Worm (Caenorhabditis elegans) whole organism, young adult: ENCODE measurements around the gene rps-22.
A peak's percentile ranks its signal among the peaks of the same experiment; 100 is the strongest.

Experiments used
- B0336.3 ChIP-seq: fragments of 200-800 bp; sonication (Bioruptor generic); IDR thresholded peaks from 2 replicates; pipeline ENCODE4 v1.3.6; 2022; ENCODE audit warnings: missing genetic modification characterization, missing compliant biosample characterization
- F22D6.2 ChIP-seq: sonication (generic microtip); optimal IDR thresholded peaks from 2 replicates; lab custom pipeline; 2016; ENCODE audit warnings: mild to moderate bottlenecking, missing genetic modification characterization, missing compliant biosample characterization
- F52B5.7 ChIP-seq: sonication (generic microtip); optimal IDR thresholded peaks from 2 replicates; lab custom pipeline; 2016; ENCODE audit warnings: mild to moderate bottlenecking, missing genetic modification characterization, missing compliant biosample characterization
- K12H6.12 ChIP-seq: fragments of 200-800 bp; sonication (Bioruptor generic); optimal IDR thresholded peaks from 2 replicates; lab custom pipeline; 2018; ENCODE audit warnings: mild to moderate bottlenecking, missing genetic modification characterization, missing compliant biosample characterization
- T07F8.4 ChIP-seq: sonication (generic microtip); optimal IDR thresholded peaks from 2 replicates; lab custom pipeline; 2016; ENCODE audit warnings: mild to moderate bottlenecking, missing genetic modification characterization, moderate library complexity, missing compliant biosample characterization
- Y53F4B.3 ChIP-seq: fragments of 200-800 bp; sonication (Bioruptor generic); IDR thresholded peaks from 2 replicates; pipeline ENCODE4 v1.3.6; 2022; ENCODE audit warnings: missing genetic modification reagents, missing genetic modification characterization, missing compliant biosample characterization
- Y56A3A.18 ChIP-seq: fragments of 200-800 bp; sonication (Bioruptor generic); IDR thresholded peaks from 2 replicates; pipeline ENCODE4 v1.3.6; 2022; ENCODE audit warnings: missing genetic modification reagents, missing genetic modification characterization, missing compliant biosample characterization
- athp-1 ChIP-seq: sonication (generic microtip); optimal IDR thresholded peaks from 2 replicates; lab custom pipeline; 2017; ENCODE audit warnings: mild to moderate bottlenecking, missing genetic modification characterization, missing compliant biosample characterization
- attf-5 ChIP-seq: fragments of 200-800 bp; sonication (Bioruptor generic); optimal IDR thresholded peaks from 2 replicates; lab custom pipeline; 2018; ENCODE audit warnings: mild to moderate bottlenecking, missing genetic modification characterization, missing compliant biosample characterization
- attf-6 ChIP-seq: fragments of 200-800 bp; sonication (Bioruptor generic); IDR thresholded peaks from 2 replicates; pipeline ENCODE4 v1.3.6; 2022; ENCODE audit warnings: missing genetic modification reagents, missing genetic modification characterization, missing compliant biosample characterization
- bed-2 ChIP-seq: fragments of 200-800 bp; sonication (Bioruptor generic); IDR thresholded peaks from 2 replicates; pipeline ENCODE4 v1.3.6; 2022; ENCODE audit warnings: missing genetic modification reagents, missing genetic modification characterization, missing compliant biosample characterization
- cebp-2 ChIP-seq: fragments of 200-800 bp; sonication (Bioruptor generic); IDR thresholded peaks from 2 replicates; pipeline ENCODE4 v1.3.6; 2022; ENCODE audit warnings: missing genetic modification characterization, missing compliant biosample characterization
- ceh-27 ChIP-seq: fragments of 200-800 bp; sonication (Bioruptor generic); optimal IDR thresholded peaks from 2 replicates; lab custom pipeline; 2018; ENCODE audit warnings: mild to moderate bottlenecking, missing genetic modification characterization, moderate library complexity, missing compliant biosample characterization
- die-1 ChIP-seq: sonication (generic microtip); optimal IDR thresholded peaks from 2 replicates; lab custom pipeline; 2016; ENCODE audit warnings: missing genotype, mild to moderate bottlenecking, missing genetic modification characterization, missing compliant biosample characterization
- egl-44 ChIP-seq: fragments of 200-800 bp; sonication (Bioruptor generic); IDR thresholded peaks from 2 replicates; pipeline ENCODE4 v1.3.6; 2022; ENCODE audit warnings: missing genetic modification reagents, missing genetic modification characterization, missing compliant biosample characterization
- egrh-3 ChIP-seq: fragments of 200-800 bp; sonication (Bioruptor generic); IDR thresholded peaks from 2 replicates; pipeline ENCODE4 v1.3.6; 2022; ENCODE audit warnings: missing genetic modification reagents, missing genetic modification characterization, missing compliant biosample characterization
- gei-17 ChIP-seq: fragments of 200-800 bp; sonication (Bioruptor generic); optimal IDR thresholded peaks from 2 replicates; lab custom pipeline; 2018; ENCODE audit warnings: mild to moderate bottlenecking, missing genetic modification characterization, missing compliant biosample characterization
- hmg-1.2 ChIP-seq: fragments of 200-800 bp; sonication (Bioruptor generic); IDR thresholded peaks from 2 replicates; pipeline ENCODE4 v1.3.6; 2022; ENCODE audit warnings: missing genetic modification reagents, missing genetic modification characterization, missing compliant biosample characterization
- lag-1 ChIP-seq: fragments of 200-800 bp; sonication (Bioruptor generic); IDR thresholded peaks from 2 replicates; pipeline ENCODE4 v1.3.6; 2022; ENCODE audit warnings: missing genetic modification reagents, missing genetic modification characterization, missing compliant biosample characterization
- let-526 ChIP-seq: fragments of 200-800 bp; sonication (Bioruptor generic); IDR thresholded peaks from 2 replicates; pipeline ENCODE4 v1.3.6; 2022; ENCODE audit warnings: missing genetic modification reagents, missing genetic modification characterization, missing compliant biosample characterization
- lin-26 ChIP-seq: fragments of 200-800 bp; sonication (Bioruptor generic); IDR thresholded peaks from 2 replicates; pipeline ENCODE4 v1.3.6; 2022; ENCODE audit warnings: missing genetic modification reagents, missing genetic modification characterization, missing compliant biosample characterization
- lin-54 ChIP-seq: fragments of 200-800 bp; sonication (Bioruptor generic); optimal IDR thresholded peaks from 2 replicates; lab custom pipeline; 2018; ENCODE audit warnings: mild to moderate bottlenecking, missing genetic modification characterization, missing compliant biosample characterization
- lir-1 ChIP-seq: fragments of 200-800 bp; sonication (Bioruptor generic); conservative IDR thresholded peaks from 2 replicates; pipeline ENCODE4 v1.3.6; 2022; ENCODE audit warnings: missing genetic modification reagents, missing genetic modification characterization, missing compliant biosample characterization
- mcd-1 ChIP-seq: fragments of 200-800 bp; sonication (Bioruptor generic); IDR thresholded peaks from 2 replicates; pipeline ENCODE4 v1.3.6; 2022; ENCODE audit warnings: missing genetic modification reagents, missing genetic modification characterization, missing compliant biosample characterization
- mes-4 ChIP-seq: sonication (generic microtip); optimal IDR thresholded peaks from 2 replicates; lab custom pipeline; 2016; ENCODE audit warnings: missing genotype, missing genetic modification characterization, missing compliant biosample characterization
- mxl-1 ChIP-seq: sonication (generic microtip); optimal IDR thresholded peaks from 2 replicates; lab custom pipeline; 2016; ENCODE audit warnings: missing genetic modification characterization, missing compliant biosample characterization
- nfya-2 ChIP-seq: fragments of 200-800 bp; sonication (Bioruptor generic); IDR thresholded peaks from 2 replicates; pipeline ENCODE4 v1.3.6; 2022; ENCODE audit warnings: missing genetic modification reagents, missing genetic modification characterization, missing compliant biosample characterization
- nfyb-1 ChIP-seq: fragments of 200-800 bp; sonication (Bioruptor generic); IDR thresholded peaks from 2 replicates; pipeline ENCODE4 v1.3.6; 2022; ENCODE audit warnings: missing genetic modification reagents, missing genetic modification characterization, missing compliant biosample characterization
- nhr-179 ChIP-seq: sonication (generic microtip); optimal IDR thresholded peaks from 2 replicates; lab custom pipeline; 2016; ENCODE audit warnings: mild to moderate bottlenecking, missing genetic modification characterization, missing compliant biosample characterization
- nhr-80 ChIP-seq: sonication (generic microtip); optimal IDR thresholded peaks from 2 replicates; lab custom pipeline; 2016; ENCODE audit warnings: missing genetic modification characterization, missing compliant biosample characterization
- pbrm-1 ChIP-seq: fragments of 200-800 bp; sonication (Bioruptor generic); IDR thresholded peaks from 2 replicates; pipeline ENCODE4 v1.3.6; 2022; ENCODE audit warnings: missing genetic modification reagents, missing genetic modification characterization, missing compliant biosample characterization
- rec-8 ChIP-seq, 2 experiments: sonication (generic microtip); optimal IDR thresholded peaks; 2 replicates each; lab custom pipeline; 2016; ENCODE audit warnings: mild to moderate bottlenecking in 2 of 2, missing genetic modification characterization in 2 of 2, missing genetic modification reagents in 2 of 2, missing genotype in 2 of 2, missing biosample characterization in 1 of 2, missing compliant biosample characterization in 1 of 2, moderate library complexity in 1 of 2
- snpc-4 ChIP-seq, 5 experiments: fragments of 150-350 bp in 1 of 5; sonication (generic microtip) in 4 of 5; optimal IDR thresholded peaks; 2 replicates each; lab custom pipeline; 2014 to 2018; ENCODE audit warnings: missing genetic modification characterization in 5 of 5, missing biosample characterization in 3 of 5, antibody characterized with exemption in 2 of 5, mild to moderate bottlenecking in 2 of 5, missing compliant biosample characterization in 2 of 5, missing genotype in 2 of 5, moderate library complexity in 2 of 5, missing genetic modification reagents in 1 of 5
- tbp1 ChIP-seq: fragments of 200-800 bp; sonication (Bioruptor generic); optimal IDR thresholded peaks from 2 replicates; lab custom pipeline; 2018; ENCODE audit warnings: mild to moderate bottlenecking, missing genetic modification characterization, missing compliant biosample characterization
- zfh-2 ChIP-seq: fragments of 200-800 bp; sonication (Bioruptor generic); conservative IDR thresholded peaks from 2 replicates; pipeline ENCODE4 v1.3.6; 2022; ENCODE audit warnings: missing genetic modification reagents, missing genetic modification characterization, missing compliant biosample characterization
- ztf-3 ChIP-seq: fragments of 200-800 bp; sonication (Bioruptor generic); optimal IDR thresholded peaks from 2 replicates; lab custom pipeline; 2018; ENCODE audit warnings: mild to moderate bottlenecking, missing genetic modification characterization, missing compliant biosample characterization

Gene rps-22

ce11 chrIII:1926456-1926855 lies 23.9 kb upstream of the rps-22 start (continued):
- TF ChIP-seq K12H6.12 (tag; lab: Kevin White, UChicago) (peak; percentile 49), F52B5.7 (no peak), snpc-4 (GFP tag; optimal IDR thresholded peaks at IDR 0.05; lab: Kevin White, UChicago) (no peak), snpc-4 (tag; optimal IDR thresholded peaks at IDR 0.05; lab: Kevin White, UChicago) (peak in 2 of 4 experiments; percentile 54 to 58), mcd-1 (GFP tag; lab: Robert Waterston, UW) (peak; percentile 82), lin-26 (GFP tag; lab: Robert Waterston, UW) (peak; percentile 82), nfyb-1 (peak; percentile 87), Y56A3A.18 (0 out of 2 replicates have a peak, but pooled peaks have one; percentile 21), attf-5 (GFP tag; lab: Kevin White, UChicago) (peak; percentile 66), lin-54 (peak; percentile 41), ceh-27 (GFP tag; lab: Kevin White, UChicago) (peak; percentile 69), die-1 (peak; percentile 64), F22D6.2 (tag; lab: Kevin White, UChicago) (peak; percentile 67), zfh-2 (peak; percentile 98), mes-4 (no peak), ztf-3 (GFP tag; lab: Kevin White, UChicago) (peak; percentile 72), attf-6 (no peak), hmg-1.2 (GFP tag; lab: Robert Waterston, UW) (peak; percentile 94), egl-44 (GFP tag; lab: Robert Waterston, UW) (no peak), nhr-80 (tag; lab: Kevin White, UChicago) (peak; percentile 88), pbrm-1 (GFP tag; lab: Robert Waterston, UW) (peak; percentile 68), tbp1 (GFP tag; lab: Kevin White, UChicago) (peak; percentile 51), gei-17 (GFP tag; lab: Kevin White, UChicago) (peak; percentile 61), lag-1 (peak; percentile 81; the same call in 1 of the 2 replicates)

DNA sequence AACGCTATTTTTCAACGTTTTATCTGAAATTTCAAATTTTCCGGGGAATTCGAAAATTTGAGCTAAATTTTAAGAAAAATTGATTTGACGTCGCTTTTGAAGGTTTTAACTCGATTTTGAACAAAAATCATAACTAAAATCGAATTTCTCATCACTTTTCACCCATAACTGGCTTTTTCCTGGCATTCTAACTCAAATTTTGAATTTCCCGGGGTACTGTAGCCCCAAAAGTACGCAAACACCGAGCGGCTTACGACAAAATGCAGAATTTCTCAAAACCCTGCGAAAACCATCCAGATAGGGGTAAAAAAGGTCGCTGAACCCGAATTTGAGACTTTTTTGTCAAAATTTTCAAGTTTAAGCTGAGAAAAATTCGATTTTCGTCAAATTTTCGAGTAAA lies 23.1 kb upstream of the rps-22 start:
- TF ChIP-seq B0336.3 (GFP tag; lab: Robert Waterston, UW) = no peak
- TF ChIP-seq nfya-2 = no peak
- no peak for TF ChIP-seq Y53F4B.3
- no peak for TF ChIP-seq mxl-1 (tag; lab: Kevin White, UChicago)
- TF ChIP-seq cebp-2 (GFP tag; lab: Robert Waterston, UW) = no peak
- TF ChIP-seq let-526 (GFP tag; lab: Robert Waterston, UW) = no peak
- no peak for TF ChIP-seq lir-1 (GFP tag; lab: Robert Waterston, UW)
- TF ChIP-seq F52B5.7 = no peak
- TF ChIP-seq rec-8 (tag; optimal IDR thresholded peaks at IDR 0.05; lab: Kevin White, UChicago) = no peak
- TF ChIP-seq athp-1 (tag; lab: Kevin White, UChicago) = no peak
- TF ChIP-seq T07F8.4 (tag; lab: Kevin White, UChicago) = no peak
- TF ChIP-seq bed-2 = no peak
- no peak for TF ChIP-seq lin-26 (GFP tag; lab: Robert Waterston, UW)

DNA sequence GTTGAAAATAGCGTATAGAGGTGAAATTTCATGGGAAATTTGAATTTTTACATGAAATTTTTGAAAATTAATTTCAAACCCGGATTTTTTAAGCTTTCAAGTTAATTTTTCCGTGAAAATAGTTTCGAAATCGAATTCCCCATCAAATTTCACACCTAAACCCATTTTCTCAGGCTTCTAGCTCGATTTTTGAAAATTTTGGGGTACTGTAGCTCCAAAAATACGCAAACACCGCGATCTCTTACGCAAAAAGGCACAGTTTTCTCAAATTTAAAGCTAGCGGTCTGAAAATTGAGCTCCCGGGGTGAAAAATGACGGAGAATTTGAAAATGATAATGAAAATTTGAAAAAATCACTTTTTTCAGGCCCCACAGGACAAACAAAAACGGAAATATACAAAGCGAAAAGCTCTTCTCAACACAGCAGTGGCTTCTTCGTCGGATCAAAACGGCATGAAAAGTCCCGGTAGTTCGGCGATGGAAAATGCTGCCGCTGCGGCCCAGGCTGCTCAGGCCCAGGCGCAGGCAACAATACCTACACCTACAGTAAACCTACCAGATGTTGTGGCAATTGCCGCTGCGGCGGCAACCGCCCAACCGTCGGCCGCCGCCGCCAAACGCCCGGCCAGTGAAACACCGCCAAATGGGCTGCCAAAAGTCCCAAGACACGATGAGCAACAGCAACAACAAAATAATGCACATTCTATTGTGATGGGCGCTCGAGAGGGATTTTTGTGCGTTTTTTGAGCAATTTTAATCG lies 21.4 kb upstream of the rps-22 start:
- TF ChIP-seq nfyb-1 (0 out of 2 replicates have a peak, but pooled peaks have one; percentile 43), bed-2 (no peak), zfh-2 (peak; percentile 77), nhr-179 (no peak), egrh-3 (GFP tag; lab: Robert Waterston, UW) (peak; percentile 7; the same call in 1 of the 2 replicates)
